Worm (Caenorhabditis elegans) whole organism, young adult: ENCODE data around the gene F48G7.4.

ENCODE experiments used
- attf-6 ChIP-seq: fragments of 200-800 bp; sonication (Bioruptor generic); IDR thresholded peaks from 2 replicates; pipeline ENCODE4 v1.3.6; 2022; ENCODE audit warnings: missing genetic modification reagents, missing genetic modification characterization, missing compliant biosample characterization
- hmg-1.2 ChIP-seq: fragments of 200-800 bp; sonication (Bioruptor generic); IDR thresholded peaks from 2 replicates; pipeline ENCODE4 v1.3.6; 2022; ENCODE audit warnings: missing genetic modification reagents, missing genetic modification characterization, missing compliant biosample characterization
- nfya-2 ChIP-seq: fragments of 200-800 bp; sonication (Bioruptor generic); IDR thresholded peaks from 2 replicates; pipeline ENCODE4 v1.3.6; 2022; ENCODE audit warnings: missing genetic modification reagents, missing genetic modification characterization, missing compliant biosample characterization
- snpc-1.1 ChIP-seq: sonication (generic microtip); optimal IDR thresholded peaks from 2 replicates; lab custom pipeline; 2017; ENCODE audit warnings: missing genetic modification characterization, mild to moderate bottlenecking, missing compliant biosample characterization, antibody characterized with exemption, moderate library complexity, missing genotype, missing genetic modification reagents; ENCODE audit not compliant: insufficient read depth
- snpc-4 ChIP-seq, 5 experiments: fragments of 150-350 bp in 1 of 5; sonication (generic microtip) in 4 of 5; optimal IDR thresholded peaks; 2 replicates each; lab custom pipeline; 2014 to 2018; ENCODE audit warnings: missing genetic modification characterization in 5 of 5, missing biosample characterization in 3 of 5, antibody characterized with exemption in 2 of 5, mild to moderate bottlenecking in 2 of 5, missing compliant biosample characterization in 2 of 5, missing genotype in 2 of 5, moderate library complexity in 2 of 5, missing genetic modification reagents in 1 of 5
- sptf-2 ChIP-seq: fragments of 200-800 bp; sonication (Bioruptor generic); optimal IDR thresholded peaks from 2 replicates; lab custom pipeline; 2018; ENCODE audit warnings: mild to moderate bottlenecking, missing genetic modification characterization, missing compliant biosample characterization

- TF ChIP-seq nfya-2 (GFP tag; lab: Robert Waterston, UW) (no peak), snpc-1.1 (tag; lab: Kevin White, UChicago) (no peak), sptf-2 (GFP tag; lab: Kevin White, UChicago) (no peak), snpc-4 (GFP tag; optimal IDR thresholded peaks at IDR 0.05; lab: Kevin White, UChicago) (no peak), snpc-4 (tag; optimal IDR thresholded peaks at IDR 0.05; lab: Kevin White, UChicago) (no peak), hmg-1.2 (GFP tag; lab: Robert Waterston, UW) (no peak), attf-6 (no peak)
These were observed 37.6 kb upstream of the F48G7.4 start, which contains the start of gene nstp-7 for ce11 chrV:581616-582015.
